Worm (Caenorhabditis elegans): Measurements from ENCODE around the gene maph-9.

maph-9 gene

DNA sequence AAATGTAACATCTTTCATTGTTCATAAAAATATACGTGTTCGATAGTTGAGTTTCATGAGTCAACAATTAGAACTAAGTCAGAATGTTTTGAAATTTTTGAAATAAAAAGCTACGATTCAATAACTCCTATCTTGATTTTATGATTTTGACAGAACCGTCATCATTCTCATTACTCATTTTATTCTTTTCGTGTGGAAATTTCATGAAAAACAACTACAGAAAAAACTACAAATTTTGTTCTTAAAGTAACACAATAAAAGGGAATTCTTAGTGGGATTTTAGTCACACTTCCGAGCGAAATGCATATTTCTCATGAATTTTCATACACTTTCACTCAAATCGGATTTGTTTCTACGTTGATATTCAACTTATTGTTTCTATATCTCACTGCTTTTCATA, 20.5 kb downstream of the maph-9 start, which contains the start of gene str-44:
Gene str-44, plus strand, starts transcription at position 301 of the 400 bp plus-strand sequence.
- TF ChIP-seq lir-3 (tag; optimal IDR thresholded peaks at IDR 0.05) (no peak), F26F4.8 (GFP tag; conservative IDR thresholded peaks at IDR 0.05) (no peak), nhr-25 (tag; optimal IDR thresholded peaks at IDR 0.05; ENCODE audit: borderline replicate concordance, insufficient read depth) (no peak), duxl-1 (tag; optimal IDR thresholded peaks at IDR 0.05; ENCODE audit: poor library complexity) (no peak), egl-27 (tag; optimal IDR thresholded peaks at IDR 0.05) (no peak), madf-9 (GFP tag; conservative IDR thresholded peaks at IDR 0.05) (no peak), daf-12 (tag; optimal IDR thresholded peaks at IDR 0.05) (no peak), ceh-82 (tag; optimal IDR thresholded peaks at IDR 0.05) (no peak), gei-8 (GFP tag; optimal IDR thresholded peaks at IDR 0.05) (no peak), daf-16 (GFP tag; optimal IDR thresholded peaks at IDR 0.05) (no peak), daf-16 (tag; optimal IDR thresholded peaks at IDR 0.05) (no peak), lin-38 (GFP tag; IDR thresholded peaks at IDR 0.05) (no peak)

DNA sequence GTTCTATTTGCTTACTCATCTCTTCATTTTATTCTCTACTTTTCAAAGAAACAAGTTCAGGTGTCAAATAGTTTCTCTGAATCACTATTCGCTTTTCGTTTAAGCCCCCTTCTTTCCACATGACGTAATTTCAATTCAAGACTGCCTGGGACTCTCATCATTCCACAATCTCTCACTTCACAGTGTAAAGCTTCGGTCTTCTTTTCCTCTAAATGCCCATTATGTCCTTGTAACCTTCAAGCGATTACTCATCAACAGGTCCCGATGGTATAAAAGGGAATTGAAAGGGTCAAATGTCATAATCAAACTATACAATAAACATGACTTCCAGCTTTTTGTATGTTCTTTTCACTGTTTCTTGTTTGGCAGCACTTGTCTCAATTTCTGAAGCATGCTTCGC, 22.5 kb downstream of the maph-9 start, which contains the start of gene C42D4.3:
Gene C42D4.3, plus strand, starts transcription at position 298 of the 400 bp plus-strand sequence.
- no peak for TF ChIP-seq jun-1 (tag; optimal IDR thresholded peaks at IDR 0.05)
- no peak for TF ChIP-seq mdl-1 (tag; optimal IDR thresholded peaks at IDR 0.05)
- TF ChIP-seq T26A8.4 (GFP tag; IDR thresholded peaks at IDR 0.05), result no peak
- peak; percentile 70 for TF ChIP-seq cey-2 (tag; optimal IDR thresholded peaks at IDR 0.05; ENCODE audit: borderline replicate concordance, insufficient read depth)
- no peak for TF ChIP-seq zag-1 (tag; optimal IDR thresholded peaks at IDR 0.05)
- TF ChIP-seq ztf-11 (tag; optimal IDR thresholded peaks at IDR 0.05), result no peak
- TF ChIP-seq dve-1 (tag; optimal IDR thresholded peaks at IDR 0.05; ENCODE audit: insufficient read depth), result peak; percentile 30
- no peak for TF ChIP-seq ceh-62 (tag; optimal IDR thresholded peaks at IDR 0.05)

DNA sequence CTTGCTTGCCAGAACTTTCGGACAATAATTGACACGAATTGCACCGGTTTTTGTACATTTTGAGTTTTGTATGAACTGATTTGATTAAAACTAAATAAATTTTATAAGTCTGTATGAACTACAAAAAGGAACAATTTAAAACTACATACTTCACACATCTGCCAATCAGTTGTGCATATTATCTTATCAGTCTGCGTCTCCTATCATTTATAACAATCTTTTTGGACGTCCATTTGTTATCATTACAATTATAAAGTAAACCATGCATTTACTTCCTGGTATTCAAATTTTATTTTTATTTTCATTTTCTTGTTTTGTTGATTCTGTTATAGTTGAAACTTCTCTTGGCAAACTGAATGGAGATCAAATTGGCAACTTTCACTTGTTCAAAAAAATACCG, 23.9 kb downstream of the maph-9 start, which contains the start of gene cest-10:
Gene cest-10, plus strand, starts transcription at position 254 of the 400 bp plus-strand sequence.
- TF ChIP-seq hlh-11 (tag; optimal IDR thresholded peaks at IDR 0.05), result peak; percentile 68
- no peak for TF ChIP-seq tag-97 (GFP tag; IDR thresholded peaks at IDR 0.05)
- no peak for TF ChIP-seq Y48G9A.11 (GFP tag; IDR thresholded peaks at IDR 0.05)
- TF ChIP-seq nhr-102 (tag; optimal IDR thresholded peaks at IDR 0.05), result peak; percentile 49
- no peak; the same call in 1 of the 2 replicates for TF ChIP-seq lin-1 (GFP tag; IDR thresholded peaks at IDR 0.05)
- TF ChIP-seq lin-15B (tag; optimal IDR thresholded peaks at IDR 0.05), result no peak
- no peak for TF ChIP-seq fkh-10 (GFP tag; optimal IDR thresholded peaks at IDR 0.05)
- TF ChIP-seq ceh-62 (tag; optimal IDR thresholded peaks at IDR 0.05), result no peak
- TF ChIP-seq duxl-1 (tag; optimal IDR thresholded peaks at IDR 0.05; ENCODE audit: poor library complexity), result no peak
- TF ChIP-seq daf-16 (GFP tag; optimal IDR thresholded peaks at IDR 0.05), result peak in 1 of 2 experiments; percentile 67
- peak; percentile 93 for TF ChIP-seq daf-16 (tag; optimal IDR thresholded peaks at IDR 0.05)
- TF ChIP-seq spr-3 (GFP tag; optimal IDR thresholded peaks at IDR 0.05), result no peak
- peak; percentile 64 for TF ChIP-seq nhr-48 (tag; optimal IDR thresholded peaks at IDR 0.05)
- no peak for TF ChIP-seq dmd-9 (GFP tag; IDR thresholded peaks at IDR 0.05)
- TF ChIP-seq skn-1 (tag; optimal IDR thresholded peaks at IDR 0.05), result no peak
- peak; percentile 78 for TF ChIP-seq pqm-1 (tag; optimal IDR thresholded peaks at IDR 0.05)
- peak; percentile 2 for TF ChIP-seq gei-8 (GFP tag; optimal IDR thresholded peaks at IDR 0.05)
- TF ChIP-seq nhr-77 (tag; optimal IDR thresholded peaks at IDR 0.05), result peak; percentile 69
- peak; percentile 56 for TF ChIP-seq aha-1 (tag)
- no peak for TF ChIP-seq T20F7.1 (GFP tag; optimal IDR thresholded peaks at IDR 0.05)
- no peak for TF ChIP-seq mep-1 (tag; optimal IDR thresholded peaks at IDR 0.05)
- no peak for TF ChIP-seq F37D6.2 (tag; optimal IDR thresholded peaks at IDR 0.05)
- no peak for TF ChIP-seq unc-39 (tag; optimal IDR thresholded peaks at IDR 0.05)
- TF ChIP-seq Y75B8A.6 (GFP tag; IDR thresholded peaks at IDR 0.05), result 0 out of 2 replicates have a peak, but pooled peaks have one; percentile 22
- peak; percentile 99 for TF ChIP-seq nhr-28 (tag; optimal IDR thresholded peaks at IDR 0.05)
- no peak for TF ChIP-seq ceh-82 (tag; optimal IDR thresholded peaks at IDR 0.05)
- no peak for TF ChIP-seq mdl-1 (tag; optimal IDR thresholded peaks at IDR 0.05)
- TF ChIP-seq ama-1 (optimal IDR thresholded peaks at IDR 0.05), result no peak
- TF ChIP-seq ceh-44 (GFP tag; IDR thresholded peaks at IDR 0.05), result no peak
- no peak for TF ChIP-seq hif-1 (tag; optimal IDR thresholded peaks at IDR 0.05)
- no peak for TF ChIP-seq arid-1 (GFP tag; conservative IDR thresholded peaks at IDR 0.05)
- no peak for TF ChIP-seq nhr-42 (GFP tag; IDR thresholded peaks at IDR 0.05)
- TF ChIP-seq pha-4 (GFP tag; IDR thresholded peaks at IDR 0.05), result peak; percentile 32; the same call in 1 of the 2 replicates
- no peak for TF ChIP-seq pha-4 (tag; optimal IDR thresholded peaks at IDR 0.05)
- peak; percentile 89 for TF ChIP-seq dve-1 (tag; optimal IDR thresholded peaks at IDR 0.05; ENCODE audit: insufficient read depth)
